5 fruit fly cellular contexts compared by ENCODE assay signal in the genomic region with DNA sequence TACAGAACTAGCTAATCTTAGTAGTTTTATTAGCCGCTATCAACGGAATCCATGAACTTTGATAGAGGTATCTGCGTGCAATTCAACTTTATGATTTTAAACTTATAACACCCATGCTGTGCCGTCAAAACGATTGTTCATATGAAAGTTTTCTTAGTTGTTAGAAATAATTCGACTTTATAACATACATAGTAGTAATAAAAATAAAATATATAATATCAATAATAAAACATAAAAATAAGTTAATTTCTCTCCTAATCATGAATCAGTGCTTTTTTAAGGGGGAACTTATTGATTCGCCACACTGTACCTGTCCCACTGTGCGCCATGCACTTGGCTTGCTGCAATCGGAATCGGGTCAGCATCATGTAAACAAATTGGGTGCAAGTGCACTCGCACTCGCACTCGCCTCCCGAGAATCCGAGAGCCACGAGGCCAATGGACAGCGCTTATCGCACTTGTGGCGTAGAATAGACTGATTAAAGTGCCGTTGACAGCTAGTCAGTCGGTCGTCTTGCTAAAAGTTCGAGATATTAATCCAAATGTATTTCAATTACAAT.
A peak's percentile ranks its signal among the peaks of the same experiment; 100 is the strongest.
TF ChIP-seq lines count a peak whose summit lies in the region.

No protein-coding gene starts in this region.

- TF ChIP-seq CTCF in whole organism, embryonic (GFP tag; optimal IDR thresholded peaks at IDR 0.05; lab: Kevin White, UChicago): no peak

TF ChIP-seq in whole organism, adult, 20 proteins besides CTCF, POLR2A, EP300 and RAD21 (continues in another document):
- TF ChIP-seq CG11617 (GFP tag; optimal IDR thresholded peaks at IDR 0.05; lab: Kevin White, UChicago) (no peak), CG7045 (GFP tag; optimal IDR thresholded peaks at IDR 0.05; lab: Kevin White, UChicago) (no peak), CG33017 (tag; optimal IDR thresholded peaks at IDR 0.05; lab: Kevin White, UChicago) (no peak), bab1 (GFP tag; optimal IDR thresholded peaks at IDR 0.05; lab: Kevin White, UChicago) (peak; percentile 25), pad (GFP tag; optimal IDR thresholded peaks at IDR 0.05; lab: Kevin White, UChicago) (no peak), CG5204 (GFP tag; optimal IDR thresholded peaks at IDR 0.05; lab: Kevin White, UChicago) (peak; percentile 1), Mnt (GFP tag; optimal IDR thresholded peaks at IDR 0.05; lab: Kevin White, UChicago) (peak; percentile 87), kay (GFP tag; lab: Kevin White, UChicago; ENCODE audit: borderline replicate concordance) (no peak), CG1620 (GFP tag; optimal IDR thresholded peaks at IDR 0.05; lab: Kevin White, UChicago) (no peak), CG14711 (tag; optimal IDR thresholded peaks at IDR 0.05; lab: Kevin White, UChicago) (no peak), cnc (optimal IDR thresholded peaks at IDR 0.05; lab: Kevin White, UChicago) (no peak), CG12768 (GFP tag; optimal IDR thresholded peaks at IDR 0.05; lab: Kevin White, UChicago) (peak; percentile 21), Crg-1 (GFP tag; optimal IDR thresholded peaks at IDR 0.05; lab: Kevin White, UChicago) (no peak), toe (GFP tag; optimal IDR thresholded peaks at IDR 0.05; lab: Kevin White, UChicago) (no peak), cic (GFP tag; optimal IDR thresholded peaks at IDR 0.05; lab: Kevin White, UChicago) (peak; percentile 76), Clk (GFP tag; optimal IDR thresholded peaks at IDR 0.05; lab: Kevin White, UChicago) (peak; percentile 30), CG7101 (tag; optimal IDR thresholded peaks at IDR 0.05; lab: Kevin White, UChicago) (peak; percentile 60)

TF ChIP-seq in whole organism, embryonic, 481 proteins besides CTCF, POLR2A, EP300 and RAD21 (continues in another document):
- TF ChIP-seq Hr78 (GFP tag; optimal IDR thresholded peaks at IDR 0.05; lab: Kevin White, UChicago) (peak in 1 of 2 experiments; percentile 86), CG10959 (GFP tag; IDR thresholded peaks at IDR 0.05; lab: Robert Waterston, UW) (0 out of 2 replicates have a peak, but pooled peaks have one; percentile 28), vfl (GFP tag; optimal IDR thresholded peaks at IDR 0.05; lab: Kevin White, UChicago) (no peak), tx (GFP tag; optimal IDR thresholded peaks at IDR 0.05; lab: Kevin White, UChicago) (no peak), CG14014 (GFP tag; IDR thresholded peaks at IDR 0.05; lab: Robert Waterston, UW) (no peak), chinmo (GFP tag; IDR thresholded peaks at IDR 0.05; lab: Robert Waterston, UW; ENCODE audit: partially characterized antibody) (0 out of 4 replicates have a peak, but pooled peaks have one; percentile 35), NC2β (GFP tag; optimal IDR thresholded peaks at IDR 0.05; lab: Kevin White, UChicago) (no peak), CG12071 (GFP tag; optimal IDR thresholded peaks at IDR 0.05; lab: Kevin White, UChicago) (no peak), CG7928 (GFP tag; optimal IDR thresholded peaks at IDR 0.05; lab: Kevin White, UChicago) (no peak), CG15601 (tag; optimal IDR thresholded peaks at IDR 0.05; lab: Kevin White, UChicago) (peak; percentile 4), CG18011 (GFP tag; optimal IDR thresholded peaks at IDR 0.05; lab: Kevin White, UChicago) (no peak), CG13894 (tag; optimal IDR thresholded peaks at IDR 0.05; lab: Kevin White, UChicago) (no peak), Hr51 (GFP tag; optimal IDR thresholded peaks at IDR 0.05; lab: Kevin White, UChicago) (peak in 1 of 2 experiments; percentile 63), CG31441 (GFP tag; IDR thresholded peaks at IDR 0.05; lab: Robert Waterston, UW) (peak; percentile 33; the same call in 1 of the 2 replicates), Dip3 (GFP tag; optimal IDR thresholded peaks at IDR 0.05; lab: Kevin White, UChicago) (no peak), CG1024 (GFP tag; IDR thresholded peaks at IDR 0.05; lab: Robert Waterston, UW) (no peak)

TF ChIP-seq in whole organism, prepupa, 60 proteins besides CTCF, POLR2A, EP300 and RAD21 (continues in another document):
- TF ChIP-seq acj6 (GFP tag; optimal IDR thresholded peaks at IDR 0.05; lab: Kevin White, UChicago) (no peak), CG15336 (GFP tag; IDR thresholded peaks at IDR 0.05; lab: Robert Waterston, UW) (peak; percentile 19; the same call in 1 of the 2 replicates), vri (GFP tag; optimal IDR thresholded peaks at IDR 0.05; lab: Kevin White, UChicago) (peak; percentile 42), fd85E (GFP tag; optimal IDR thresholded peaks at IDR 0.05; lab: Kevin White, UChicago) (no peak), salr (GFP tag; optimal IDR thresholded peaks at IDR 0.05; lab: Kevin White, UChicago) (no peak), CG7368 (GFP tag; optimal IDR thresholded peaks at IDR 0.05; lab: Kevin White, UChicago) (no peak), Sox14 (GFP tag; optimal IDR thresholded peaks at IDR 0.05; lab: Kevin White, UChicago) (no peak), Eip75B (GFP tag; optimal IDR thresholded peaks at IDR 0.05; lab: Kevin White, UChicago) (peak; percentile 34), fkh (GFP tag; optimal IDR thresholded peaks at IDR 0.05; lab: Kevin White, UChicago) (no peak), Hr38 (GFP tag; optimal IDR thresholded peaks at IDR 0.05; lab: Kevin White, UChicago) (no peak), Hr39 (GFP tag; optimal IDR thresholded peaks at IDR 0.05; lab: Kevin White, UChicago) (no peak), lz (GFP tag; optimal IDR thresholded peaks at IDR 0.05; lab: Kevin White, UChicago) (no peak), CG1621 (tag; optimal IDR thresholded peaks at IDR 0.05; lab: Kevin White, UChicago) (no peak), cyc (GFP tag; optimal IDR thresholded peaks at IDR 0.05; lab: Kevin White, UChicago) (no peak), CG8632 (GFP tag; optimal IDR thresholded peaks at IDR 0.05; lab: Kevin White, UChicago) (no peak), fd59A (GFP tag; optimal IDR thresholded peaks at IDR 0.05; lab: Kevin White, UChicago) (no peak), Eip78C (GFP tag; lab: Kevin White, UChicago) (peak; percentile 42), CG6854 (GFP tag; optimal IDR thresholded peaks at IDR 0.05; lab: Kevin White, UChicago) (no peak), dac (GFP tag; optimal IDR thresholded peaks at IDR 0.05; lab: Kevin White, UChicago) (no peak)

TF ChIP-seq in whole organism, pupa, 21 proteins besides CTCF, POLR2A, EP300 and RAD21 (continues in another document):
- peak; percentile 14 for TF ChIP-seq CG8159 (tag; optimal IDR thresholded peaks at IDR 0.05; lab: Kevin White, UChicago)
- TF ChIP-seq Pif1B (GFP tag; optimal IDR thresholded peaks at IDR 0.05; lab: Kevin White, UChicago): no peak
- no peak for TF ChIP-seq CG17806 (tag; optimal IDR thresholded peaks at IDR 0.05; lab: Kevin White, UChicago)
- TF ChIP-seq fd96Ca (GFP tag; IDR thresholded peaks at IDR 0.05; lab: Robert Waterston, UW): peak; percentile 45; the same call in 1 of the 3 replicates
- no peak for TF ChIP-seq Pif1A (GFP tag; optimal IDR thresholded peaks at IDR 0.05; lab: Kevin White, UChicago)
- TF ChIP-seq gl (tag; optimal IDR thresholded peaks at IDR 0.05; lab: Kevin White, UChicago): no peak
- peak; percentile 59 for TF ChIP-seq Ets98B (GFP tag; IDR thresholded peaks at IDR 0.05; lab: Robert Waterston, UW)
- TF ChIP-seq CG10348 (GFP tag; IDR thresholded peaks at IDR 0.05; lab: Robert Waterston, UW): no peak
- no peak for TF ChIP-seq D1 (tag; optimal IDR thresholded peaks at IDR 0.05; lab: Kevin White, UChicago)
- TF ChIP-seq CG34367 (tag; optimal IDR thresholded peaks at IDR 0.05; lab: Kevin White, UChicago): no peak
- TF ChIP-seq CG13204 (GFP tag; optimal IDR thresholded peaks at IDR 0.05; lab: Kevin White, UChicago): no peak
- TF ChIP-seq CG15710 (tag; optimal IDR thresholded peaks at IDR 0.05; lab: Kevin White, UChicago): no peak
- no peak for TF ChIP-seq CG12605 (GFP tag; IDR thresholded peaks at IDR 0.05; lab: Robert Waterston, UW)
- TF ChIP-seq EcR (GFP tag; optimal IDR thresholded peaks at IDR 0.05; lab: Kevin White, UChicago): peak; percentile 95
- no peak for TF ChIP-seq Snoo (tag; optimal IDR thresholded peaks at IDR 0.05; lab: Kevin White, UChicago)
- TF ChIP-seq CG14655 (GFP tag; optimal IDR thresholded peaks at IDR 0.05; lab: Kevin White, UChicago): peak; percentile 19
- peak; percentile 28; the same call in 1 of the 3 replicates for TF ChIP-seq CG4496 (GFP tag; IDR thresholded peaks at IDR 0.05; lab: Robert Waterston, UW)
- TF ChIP-seq CG32121 (GFP tag; IDR thresholded peaks at IDR 0.05; lab: Robert Waterston, UW): peak; percentile 50
- no peak for TF ChIP-seq CG9948 (tag; optimal IDR thresholded peaks at IDR 0.05; lab: Kevin White, UChicago)
- no peak for TF ChIP-seq rn (GFP tag; IDR thresholded peaks at IDR 0.05; lab: Robert Waterston, UW)

TF ChIP-seq in whole organism, wandering third instar larva, 38 proteins besides CTCF, POLR2A, EP300 and RAD21:
- TF ChIP-seq rgr (GFP tag; optimal IDR thresholded peaks at IDR 0.05; lab: Kevin White, UChicago) (no peak), usp (GFP tag; optimal IDR thresholded peaks at IDR 0.05; lab: Kevin White, UChicago) (no peak), Dif (GFP tag; optimal IDR thresholded peaks at IDR 0.05; lab: Kevin White, UChicago; ENCODE audit: partially characterized antibody) (peak; percentile 11), foxo (GFP tag; optimal IDR thresholded peaks at IDR 0.05; lab: Kevin White, UChicago) (no peak), pan (optimal IDR thresholded peaks at IDR 0.05; lab: Kevin White, UChicago) (no peak), Hr83 (GFP tag; optimal IDR thresholded peaks at IDR 0.05; lab: Kevin White, UChicago; ENCODE audit: poor library complexity, severe bottlenecking) (peak; percentile 4)
